Worm (Caenorhabditis elegans): ENCODE data around the gene str-106.

ce11 chrV:16163719-16164118, 16.7 kb upstream of the str-106 start, which contains the start of gene F10A3.12:
- no peak for TF ChIP-seq ztf-4 (tag; optimal IDR thresholded peaks at IDR 0.05)
- no peak for TF ChIP-seq mbf-1 (tag; optimal IDR thresholded peaks at IDR 0.05)
- TF ChIP-seq aly-2 (tag; optimal IDR thresholded peaks at IDR 0.05), result no peak
- no peak for TF ChIP-seq ama-1 (optimal IDR thresholded peaks at IDR 0.05)
- TF ChIP-seq gmeb-1 (tag; optimal IDR thresholded peaks at IDR 0.05), result no peak
- no peak for TF ChIP-seq nhr-6 (tag; optimal IDR thresholded peaks at IDR 0.05)
- no peak for TF ChIP-seq unc-62 (GFP tag; optimal IDR thresholded peaks at IDR 0.05)

Measured in whole organism, L2 larva.